Worm (Caenorhabditis elegans): ENCODE data around the gene unc-44.

DNA sequence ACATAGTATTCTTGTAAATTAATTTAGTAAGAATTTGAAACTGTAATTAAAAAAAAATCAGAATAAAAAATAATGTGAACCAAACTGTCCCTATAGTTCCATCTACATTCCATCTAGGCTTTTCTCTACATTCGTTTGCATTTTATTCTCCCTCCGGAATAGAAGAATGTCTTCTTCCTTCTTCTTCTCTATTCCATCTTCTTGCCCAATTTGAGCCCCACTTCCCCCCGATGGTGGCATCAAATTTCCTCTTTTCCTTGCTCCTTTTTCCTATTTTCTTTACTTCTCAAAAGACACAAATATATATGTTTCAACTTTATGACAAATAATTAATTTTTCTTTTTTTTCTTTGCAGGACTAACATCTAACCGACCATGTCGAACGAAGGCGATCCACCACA lies at the start of gene unc-44:
- no peak for TF ChIP-seq ztf-11 (tag; optimal IDR thresholded peaks at IDR 0.05)
- no peak for TF ChIP-seq mab-5 (tag; optimal IDR thresholded peaks at IDR 0.05)
- no peak for TF ChIP-seq elt-1 (tag; optimal IDR thresholded peaks at IDR 0.05; ENCODE audit: borderline replicate concordance, insufficient read depth)
- TF ChIP-seq flh-1 (GFP tag; optimal IDR thresholded peaks at IDR 0.05): no peak
- TF ChIP-seq unc-120 (tag; optimal IDR thresholded peaks at IDR 0.05; ENCODE audit: poor library complexity, severe bottlenecking): no peak
- no peak for TF ChIP-seq blmp-1 (tag; optimal IDR thresholded peaks at IDR 0.05)
- TF ChIP-seq unc-39 (tag; optimal IDR thresholded peaks at IDR 0.05): no peak
- TF ChIP-seq zip-8 (tag; optimal IDR thresholded peaks at IDR 0.05): no peak
- TF ChIP-seq nhr-12 (tag; optimal IDR thresholded peaks at IDR 0.05): no peak
- TF ChIP-seq nhr-28 (tag; optimal IDR thresholded peaks at IDR 0.05): no peak
- no peak for TF ChIP-seq M03D4.4 (tag; optimal IDR thresholded peaks at IDR 0.05)

Data from whole organism, mixed stage, embryonic.